Worm (Caenorhabditis elegans) whole organism, midembryonic: Measurements from ENCODE around the gene C45G9.12.

Experiments
- klf-2 ChIP-seq: fragments of 200-800 bp; sonication (Bioruptor generic); conservative IDR thresholded peaks from 2 replicates; pipeline ENCODE4 v1.3.6; 2022; ENCODE audit warnings: missing genetic modification reagents, missing genetic modification characterization, missing compliant biosample characterization
- ztf-29 ChIP-seq: fragments of 200-800 bp; sonication (Bioruptor generic); IDR thresholded peaks from 2 replicates; pipeline ENCODE4 v1.3.6; 2022; ENCODE audit warnings: missing genetic modification reagents, missing genetic modification characterization, missing compliant biosample characterization

ce11 chrIII:5061798-5062197, 9.6 kb downstream of the C45G9.12 start, which contains the start of gene C45G9.10:
- TF ChIP-seq ztf-29 (GFP tag; lab: Robert Waterston, UW) (no peak), klf-2 (GFP tag; lab: Robert Waterston, UW) (no peak)
